Worm (Caenorhabditis elegans): Measurements from ENCODE around the gene dct-11.

Gene dct-11

DNA sequence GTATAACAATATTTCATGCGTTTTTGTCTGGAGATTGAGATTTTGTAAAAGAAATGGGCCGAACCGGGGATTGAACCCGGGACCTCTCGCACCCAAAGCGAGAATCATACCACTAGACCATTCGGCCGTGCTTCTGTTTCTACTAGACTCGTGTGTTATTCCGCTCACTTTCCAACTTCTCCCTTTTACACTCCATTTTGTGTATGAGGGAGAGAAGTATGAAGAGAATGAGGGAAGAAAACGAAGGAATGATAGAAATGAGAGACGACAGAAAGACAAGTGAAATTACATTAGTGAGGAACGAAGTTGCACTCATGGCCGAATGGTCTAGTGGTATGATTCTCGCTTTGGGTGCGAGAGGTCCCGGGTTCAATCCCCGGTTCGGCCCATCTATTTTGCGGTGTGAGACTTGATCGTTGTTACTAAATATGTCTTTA, 38.4 kb downstream of the dct-11 start (continued):
- 0 out of 2 replicates have a peak, but pooled peaks have one; percentile 59 for TF ChIP-seq F44E2.7 (GFP tag; IDR thresholded peaks at IDR 0.05)
- peak; percentile 47 to 74 for TF ChIP-seq mdl-1 (tag; optimal IDR thresholded peaks at IDR 0.05)
- peak; percentile 87 for TF ChIP-seq madf-9 (GFP tag; conservative IDR thresholded peaks at IDR 0.05)
- TF ChIP-seq aha-1 (tag), result peak; percentile 98
- TF ChIP-seq arid-1 (GFP tag; conservative IDR thresholded peaks at IDR 0.05), result peak; percentile 70
- peak; percentile 85 for TF ChIP-seq nhr-48 (tag; optimal IDR thresholded peaks at IDR 0.05)
- peak; percentile 86 for TF ChIP-seq dmd-9 (GFP tag; IDR thresholded peaks at IDR 0.05)
- peak; percentile 88 for TF ChIP-seq lim-7 (GFP tag; IDR thresholded peaks at IDR 0.05)
- no peak for TF ChIP-seq ZK546.5 (tag; optimal IDR thresholded peaks at IDR 0.05)
- TF ChIP-seq daf-12 (tag; optimal IDR thresholded peaks at IDR 0.05), result no peak
- peak; percentile 76 for TF ChIP-seq sdz-12 (GFP tag; optimal IDR thresholded peaks at IDR 0.05)
- TF ChIP-seq lin-38 (GFP tag; IDR thresholded peaks at IDR 0.05), result peak; percentile 84
- TF ChIP-seq ceh-44 (GFP tag; IDR thresholded peaks at IDR 0.05), result peak; percentile 58; the same call in 1 of the 2 replicates
- peak; percentile 93 for TF ChIP-seq snpc-1.2 (GFP tag; IDR thresholded peaks at IDR 0.05)
- TF ChIP-seq R02D3.7 (tag; optimal IDR thresholded peaks at IDR 0.05), result no peak
- peak; percentile 86 for TF ChIP-seq ceh-20 (GFP tag; IDR thresholded peaks at IDR 0.05)
- TF ChIP-seq hlh-11 (tag; optimal IDR thresholded peaks at IDR 0.05), result peak; percentile 83
- peak; percentile 73 for TF ChIP-seq unc-130 (GFP tag; optimal IDR thresholded peaks at IDR 0.05)
- peak; percentile 26 for TF ChIP-seq ceh-28 (tag; optimal IDR thresholded peaks at IDR 0.05)
- TF ChIP-seq dmd-8 (GFP tag; IDR thresholded peaks at IDR 0.05), result peak; percentile 94
- peak; percentile 47; the same call in 1 of the 2 replicates for TF ChIP-seq D1046.2 (GFP tag; IDR thresholded peaks at IDR 0.05)
- TF ChIP-seq nhr-10 (tag; optimal IDR thresholded peaks at IDR 0.05), result peak; percentile 67
- no peak; the same call in 1 of the 2 replicates for TF ChIP-seq Y105C5A.15 (GFP tag; IDR thresholded peaks at IDR 0.05)
- peak; percentile 86 for TF ChIP-seq spr-1 (tag; optimal IDR thresholded peaks at IDR 0.05)
- peak; percentile 82 for TF ChIP-seq nhr-11 (tag; optimal IDR thresholded peaks at IDR 0.05)
- peak; percentile 52 for TF ChIP-seq dpl-1 (GFP tag; optimal IDR thresholded peaks at IDR 0.05)
- TF ChIP-seq zip-2 (tag; optimal IDR thresholded peaks at IDR 0.05), result peak; percentile 82
- peak; percentile 81 for TF ChIP-seq hlh-30 (tag; optimal IDR thresholded peaks at IDR 0.05; ENCODE audit: insufficient read depth)
- TF ChIP-seq aly-2 (tag; optimal IDR thresholded peaks at IDR 0.05), result no peak
- TF ChIP-seq nhr-102 (tag; optimal IDR thresholded peaks at IDR 0.05), result peak; percentile 88
- TF ChIP-seq lsy-2 (tag; optimal IDR thresholded peaks at IDR 0.05), result peak; percentile 74 to 85
- TF ChIP-seq ceh-62 (tag; optimal IDR thresholded peaks at IDR 0.05), result no peak
- TF ChIP-seq egl-27 (tag; optimal IDR thresholded peaks at IDR 0.05), result peak; percentile 74
- TF ChIP-seq zfp-2 (tag; optimal IDR thresholded peaks at IDR 0.05), result peak; percentile 48
- peak; percentile 83 for TF ChIP-seq F37D6.2 (tag; optimal IDR thresholded peaks at IDR 0.05)
- peak; percentile 68 for TF ChIP-seq lin-1 (GFP tag; IDR thresholded peaks at IDR 0.05)
- TF ChIP-seq unc-39 (tag; optimal IDR thresholded peaks at IDR 0.05), result no peak
- peak; percentile 85 for TF ChIP-seq nhr-111 (GFP tag; optimal IDR thresholded peaks at IDR 0.05)
- TF ChIP-seq lin-39 (tag; optimal IDR thresholded peaks at IDR 0.05), result no peak
- TF ChIP-seq cey-2 (tag; optimal IDR thresholded peaks at IDR 0.05; ENCODE audit: borderline replicate concordance, insufficient read depth), result no peak
- TF ChIP-seq tra-1 (GFP tag; IDR thresholded peaks at IDR 0.05), result peak; percentile 88
- no peak for TF ChIP-seq fos-1 (tag; optimal IDR thresholded peaks at IDR 0.05)
- peak; percentile 83 for TF ChIP-seq nhr-42 (GFP tag; IDR thresholded peaks at IDR 0.05)
- peak; percentile 24 for TF ChIP-seq snpc-4 (tag; optimal IDR thresholded peaks at IDR 0.05)
- TF ChIP-seq mep-1 (tag; optimal IDR thresholded peaks at IDR 0.05), result peak; percentile 94
- TF ChIP-seq rbr-2 (tag; optimal IDR thresholded peaks at IDR 0.05), result peak; percentile 92
- TF ChIP-seq ceh-82 (tag; optimal IDR thresholded peaks at IDR 0.05), result no peak
- TF ChIP-seq hmg-1.1 (GFP tag; IDR thresholded peaks at IDR 0.05), result peak; percentile 98
- peak; percentile 7 for TF ChIP-seq pqm-1 (tag; optimal IDR thresholded peaks at IDR 0.05)
- TF ChIP-seq daf-16 (GFP tag; optimal IDR thresholded peaks at IDR 0.05), result peak; percentile 86 to 90
- peak; percentile 75 for TF ChIP-seq daf-16 (tag; optimal IDR thresholded peaks at IDR 0.05)
- TF ChIP-seq saeg-2 (GFP tag; IDR thresholded peaks at IDR 0.05), result peak; percentile 87; the same call in 1 of the 2 replicates

Measured in whole organism, L4 larva.